Fruit fly (Drosophila melanogaster) whole organism, embryonic: ENCODE results near the gene ocn.

ENCODE experiments used
- Adf1 ChIP-seq: fragments of 200-800 bp; sonication (Bioruptor generic); IDR thresholded peaks from 2 replicates; pipeline ENCODE4 v1.3.6; 2022; ENCODE audit warnings: missing biosample characterization, missing genetic modification characterization
- Antp ChIP-seq: fragments of 200-800 bp; sonication (Bioruptor generic); optimal IDR thresholded peaks from 3 replicates; lab custom pipeline; 2016; ENCODE audit warnings: missing biosample characterization, missing genetic modification characterization
- B-H1 ChIP-seq: fragments of 200-800 bp; sonication (Bioruptor generic); IDR thresholded peaks from 3 replicates; pipeline ENCODE4 v1.3.6; 2022; ENCODE audit warnings: missing biosample characterization, missing genetic modification characterization
- Bgb ChIP-seq: fragments of 200-800 bp; sonication (Bioruptor generic); IDR thresholded peaks from 2 replicates; pipeline ENCODE4 v1.3.6; 2022; ENCODE audit warnings: missing biosample characterization, missing genetic modification characterization; ENCODE audit not compliant: partially characterized antibody
- CG10321 ChIP-seq: fragments of 200-800 bp; sonication (Bioruptor generic); IDR thresholded peaks from 2 replicates; pipeline ENCODE4 v1.3.6; 2022; ENCODE audit warnings: missing biosample characterization, missing genetic modification characterization
- CG10366 ChIP-seq: fragments of 200-800 bp; sonication (Bioruptor generic); IDR thresholded peaks from 2 replicates; pipeline ENCODE4 v1.3.6; 2022; ENCODE audit warnings: missing biosample characterization, missing genetic modification characterization
- CG10462 ChIP-seq: fragments of 200-800 bp; sonication (Bioruptor generic); optimal IDR thresholded peaks from 2 replicates; lab custom pipeline; 2016; ENCODE audit warnings: missing biosample characterization, missing genetic modification characterization
- CG13296 ChIP-seq: fragments of 200-800 bp; sonication (Bioruptor generic); optimal IDR thresholded peaks from 3 replicates; lab custom pipeline; 2018; ENCODE audit warnings: missing biosample characterization, mild to moderate bottlenecking, missing genetic modification characterization
- CG17385 ChIP-seq: fragments of 200-800 bp; sonication (Bioruptor generic); optimal IDR thresholded peaks from 3 replicates; lab custom pipeline; 2018; ENCODE audit warnings: missing biosample characterization, mild to moderate bottlenecking, missing genetic modification characterization
- CG18011 ChIP-seq: fragments of 200-800 bp; sonication (Bioruptor generic); optimal IDR thresholded peaks from 2 replicates; lab custom pipeline; 2017; ENCODE audit warnings: missing biosample characterization, missing genetic modification characterization, mild to moderate bottlenecking, moderate library complexity, missing genotype
- CG30020 ChIP-seq: fragments of 200-800 bp; optimal IDR thresholded peaks from 2 replicates; lab custom pipeline; 2019; ENCODE audit warnings: missing biosample characterization, mild to moderate bottlenecking, missing genetic modification characterization, moderate library complexity
- CG30431 ChIP-seq: fragments of 200-800 bp; sonication (Bioruptor generic); optimal IDR thresholded peaks from 2 replicates; lab custom pipeline; 2017; ENCODE audit warnings: missing biosample characterization, missing genetic modification characterization
- CG31441 ChIP-seq: fragments of 200-800 bp; sonication (Bioruptor generic); IDR thresholded peaks from 2 replicates; pipeline ENCODE4 v1.3.6; 2022; ENCODE audit warnings: missing biosample characterization, missing genetic modification characterization
- CG33557 ChIP-seq: fragments of 200-800 bp; sonication (Bioruptor generic); optimal IDR thresholded peaks from 2 replicates; lab custom pipeline; 2019; ENCODE audit warnings: missing biosample characterization, mild to moderate bottlenecking, missing genetic modification characterization, moderate library complexity
- CG34376 ChIP-seq: fragments of 200-800 bp; sonication (Bioruptor generic); optimal IDR thresholded peaks from 2 replicates; lab custom pipeline; 2018; ENCODE audit warnings: missing biosample characterization, mild to moderate bottlenecking, missing genetic modification characterization
- CG34422 ChIP-seq: fragments of 200-800 bp; sonication (Bioruptor generic); IDR thresholded peaks from 3 replicates; pipeline ENCODE4 v1.3.6; 2022; ENCODE audit warnings: missing biosample characterization, missing genetic modification characterization
- CG3726 ChIP-seq: fragments of 200-800 bp; sonication (Bioruptor generic); IDR thresholded peaks from 3 replicates; pipeline ENCODE4, ENCODE4 v1.3.6; 2022; ENCODE audit warnings: missing biosample characterization, missing genetic modification characterization
- CG4282 ChIP-seq: fragments of 200-800 bp; sonication (Bioruptor generic); optimal IDR thresholded peaks from 2 replicates; lab custom pipeline; 2016; ENCODE audit warnings: missing biosample characterization, missing genetic modification characterization
- CG43689 ChIP-seq: fragments of 200-800 bp; sonication (Bioruptor generic); IDR thresholded peaks from 2 replicates; pipeline ENCODE4 v1.3.6; 2022; ENCODE audit warnings: missing biosample characterization, missing genetic modification characterization
- CG6791 ChIP-seq: fragments of 200-800 bp; sonication (Bioruptor generic); IDR thresholded peaks from 3 replicates; pipeline ENCODE4 v1.3.6; 2022; ENCODE audit warnings: missing biosample characterization, missing genetic modification characterization; ENCODE audit not compliant: partially characterized antibody
- Chrac-16 ChIP-seq: fragments of 200-800 bp; sonication (Bioruptor generic); optimal IDR thresholded peaks from 3 replicates; lab custom pipeline; 2016; ENCODE audit warnings: missing biosample characterization, missing genetic modification characterization
- Dll ChIP-seq: fragments of 200-800 bp; sonication (Bioruptor generic); IDR thresholded peaks from 4 replicates; pipeline ENCODE4 v1.3.6; 2022; ENCODE audit warnings: missing biosample characterization, missing genetic modification characterization; ENCODE audit not compliant: partially characterized antibody
- Drgx ChIP-seq: fragments of 200-800 bp; sonication (Bioruptor generic); IDR thresholded peaks from 2 replicates; pipeline ENCODE4 v1.3.6; 2022; ENCODE audit warnings: missing biosample characterization, missing genetic modification characterization
- Eip74EF ChIP-seq, 2 experiments: fragments of 200-800 bp in 1 of 2; fragments of >200 bp in 1 of 2; sonication (Bioruptor generic) in 1 of 2; optimal IDR thresholded peaks; 2 replicates each; lab custom pipeline; 2017 to 2019; ENCODE audit warnings: missing biosample characterization in 2 of 2, missing genetic modification characterization in 2 of 2, mild to moderate bottlenecking in 1 of 2, moderate library complexity in 1 of 2
- Ets65A ChIP-seq: fragments of 200-800 bp; sonication (Bioruptor generic); peaks from one replicate; lab custom pipeline; 2016; ENCODE audit warnings: missing biosample characterization, missing genetic modification characterization
- Gsc ChIP-seq: fragments of 200-800 bp; sonication (Bioruptor generic); IDR thresholded peaks from 2 replicates; pipeline ENCODE4 v1.3.6; 2022; ENCODE audit warnings: missing biosample characterization, missing genetic modification characterization
- HmgD ChIP-seq: fragments of 200-800 bp; sonication (Bioruptor generic); optimal IDR thresholded peaks from 3 replicates; lab custom pipeline; 2016; ENCODE audit warnings: missing biosample characterization, missing genetic modification characterization
- Hmr ChIP-seq: fragments of 200-800 bp; sonication (Bioruptor generic); optimal IDR thresholded peaks from 3 replicates; lab custom pipeline; 2017; ENCODE audit warnings: mild to moderate bottlenecking, missing biosample characterization, missing genetic modification reagents, missing genetic modification characterization
- Hmx ChIP-seq: fragments of 200-800 bp; sonication (Bioruptor generic); optimal IDR thresholded peaks from 2 replicates; lab custom pipeline; 2016; ENCODE audit warnings: missing biosample characterization, missing genetic modification characterization
- Oaz ChIP-seq: fragments of 200-800 bp; sonication (Bioruptor generic); IDR thresholded peaks from 2 replicates; pipeline ENCODE4 v1.3.6; 2022; ENCODE audit warnings: missing biosample characterization, missing genetic modification characterization
- Opbp ChIP-seq: fragments of 200-800 bp; sonication (Bioruptor generic); IDR thresholded peaks from 3 replicates; pipeline ENCODE4 v1.3.6; 2022; ENCODE audit warnings: missing biosample characterization, missing genetic modification characterization; ENCODE audit not compliant: partially characterized antibody
- Vsx1 ChIP-seq: fragments of 200-800 bp; sonication (Bioruptor generic); optimal IDR thresholded peaks from 2 replicates; lab custom pipeline; 2017; ENCODE audit warnings: missing biosample characterization, mild to moderate bottlenecking, missing genetic modification characterization, missing genetic modification reagents
- abd-A ChIP-seq: fragments of 200-800 bp; sonication (Bioruptor generic); optimal IDR thresholded peaks from 3 replicates; lab custom pipeline; 2019; ENCODE audit warnings: missing biosample characterization, mild to moderate bottlenecking, missing genetic modification characterization, moderate library complexity
- ara ChIP-seq: fragments of 200-800 bp; sonication (Bioruptor generic); IDR thresholded peaks from 2 replicates; pipeline ENCODE4 v1.3.6; 2022; ENCODE audit warnings: missing biosample characterization, missing genetic modification characterization
- cato ChIP-seq: fragments of 200-800 bp; sonication (Bioruptor generic); optimal IDR thresholded peaks from 2 replicates; lab custom pipeline; 2016; ENCODE audit warnings: missing biosample characterization, missing genetic modification characterization, borderline replicate concordance
- chm ChIP-seq: fragments of 200-800 bp; sonication (Bioruptor generic); IDR thresholded peaks from 2 replicates; pipeline ENCODE4 v1.3.6; 2022; ENCODE audit warnings: missing biosample characterization, missing genetic modification characterization
- ci ChIP-seq: fragments of 200-800 bp; sonication (Bioruptor generic); IDR thresholded peaks from 3 replicates; pipeline ENCODE4 v1.3.6; 2022; ENCODE audit warnings: missing biosample characterization, missing genetic modification characterization
- cwo ChIP-seq: fragments of 200-800 bp; sonication (Bioruptor generic); optimal IDR thresholded peaks from 3 replicates; lab custom pipeline; 2017; ENCODE audit warnings: missing biosample characterization, missing genetic modification characterization, mild to moderate bottlenecking, moderate library complexity, missing genetic modification reagents
- dysf ChIP-seq: fragments of 200-800 bp; sonication (Bioruptor generic); IDR thresholded peaks from 3 replicates; pipeline ENCODE4 v1.3.6; 2022; ENCODE audit warnings: missing biosample characterization, missing genetic modification characterization
- fd3F ChIP-seq: fragments of 200-800 bp; sonication (Bioruptor generic); optimal IDR thresholded peaks from 2 replicates; lab custom pipeline; 2018; ENCODE audit warnings: missing biosample characterization, mild to moderate bottlenecking, missing genetic modification characterization, moderate library complexity
- fu2 ChIP-seq: fragments of 200-800 bp; sonication (Bioruptor generic); optimal IDR thresholded peaks from 2 replicates; lab custom pipeline; 2016; ENCODE audit warnings: missing biosample characterization, missing genetic modification characterization
- grau ChIP-seq: fragments of 200-800 bp; optimal IDR thresholded peaks from 3 replicates; lab custom pipeline; 2019; ENCODE audit warnings: missing biosample characterization, mild to moderate bottlenecking, missing genetic modification characterization, moderate library complexity
- kni ChIP-seq: fragments of 200-800 bp; sonication (Bioruptor generic); optimal IDR thresholded peaks from 3 replicates; lab custom pipeline; 2017; ENCODE audit warnings: mild to moderate bottlenecking, missing biosample characterization, missing genetic modification reagents, missing genetic modification characterization
- lola ChIP-seq, 3 experiments: fragments of >200 bp in 2 of 3; fragments of 200-800 bp in 1 of 3; sonication (Bioruptor generic) in 1 of 3; optimal IDR thresholded peaks; 2 replicates each; lab custom pipeline; 2017 to 2019; ENCODE audit warnings: missing biosample characterization in 3 of 3, missing genetic modification characterization in 3 of 3, mild to moderate bottlenecking in 1 of 3, moderate library complexity in 1 of 3
- nerfin-2 ChIP-seq: fragments of 200-800 bp; sonication (Bioruptor generic); IDR thresholded peaks from 2 replicates; pipeline ENCODE4 v1.3.6; 2022; ENCODE audit warnings: missing biosample characterization, missing genetic modification characterization; ENCODE audit not compliant: partially characterized antibody
- so ChIP-seq: fragments of 200-800 bp; sonication (Bioruptor generic); IDR thresholded peaks from 3 replicates; pipeline ENCODE4 v1.3.6; 2022; ENCODE audit warnings: missing biosample characterization, missing genetic modification characterization
- toy ChIP-seq: fragments of 200-800 bp; sonication (Bioruptor generic); IDR thresholded peaks from 2 replicates; pipeline ENCODE4 v1.3.6; 2022; ENCODE audit warnings: missing biosample characterization, missing genetic modification characterization
- wek ChIP-seq: fragments of 200-800 bp; sonication (Bioruptor generic); optimal IDR thresholded peaks from 3 replicates; lab custom pipeline; 2018; ENCODE audit warnings: missing biosample characterization, mild to moderate bottlenecking, missing genetic modification characterization, moderate library complexity
- zen ChIP-seq: fragments of 200-800 bp; sonication (Bioruptor generic); optimal IDR thresholded peaks from 3 replicates; lab custom pipeline; 2018; ENCODE audit warnings: missing biosample characterization, mild to moderate bottlenecking, missing genetic modification characterization, moderate library complexity

The ocn gene

dm6 chr3R:30060451-30061153 lies 23.1 kb upstream of the ocn start:
- TF ChIP-seq B-H1 (GFP tag; lab: Robert Waterston, UW) (no peak), nerfin-2 (peak; percentile 47; the same call in 1 of the 2 replicates), CG13296 (no peak), Eip74EF (GFP tag; optimal IDR thresholded peaks at IDR 0.05; lab: Kevin White, UChicago) (no peak), CG10462 (GFP tag; lab: Kevin White, UChicago) (no peak), Oaz (GFP tag; lab: Robert Waterston, UW) (no peak), CG43689 (GFP tag; lab: Robert Waterston, UW) (no peak), CG33557 (no peak), zen (no peak), CG17385 (GFP tag; lab: Kevin White, UChicago) (no peak), cwo (GFP tag; lab: Kevin White, UChicago) (no peak), CG3726 (GFP tag; lab: Robert Waterston, UW) (no peak), Ets65A (peak; percentile 9), dysf (GFP tag; lab: Robert Waterston, UW) (no peak), chm (no peak), lola (GFP tag; optimal IDR thresholded peaks at IDR 0.05; lab: Kevin White, UChicago) (no peak), Hmr (GFP tag; lab: Kevin White, UChicago) (no peak), CG34376 (GFP tag; lab: Kevin White, UChicago) (peak; percentile 56), CG4282 (GFP tag; lab: Kevin White, UChicago) (no peak), wek (no peak), grau (tag; lab: Kevin White, UChicago) (peak; percentile 81), CG10321 (GFP tag; lab: Robert Waterston, UW) (no peak), kni (GFP tag; lab: Kevin White, UChicago) (peak; percentile 76), abd-A (tag; lab: Kevin White, UChicago) (peak; percentile 90), Drgx (GFP tag; lab: Robert Waterston, UW) (no peak), Adf1 (no peak), Dll (GFP tag; lab: Robert Waterston, UW) (0 out of 4 replicates have a peak, but pooled peaks have one; percentile 18), CG31441 (no peak), Opbp (no peak), CG30020 (tag; lab: Kevin White, UChicago) (no peak), HmgD (GFP tag; lab: Kevin White, UChicago) (no peak), Hmx (no peak), ci (GFP tag; lab: Robert Waterston, UW) (peak; percentile 19; the same call in 1 of the 3 replicates), Bgb (GFP tag; lab: Robert Waterston, UW) (no peak), Antp (GFP tag; lab: Kevin White, UChicago) (no peak), CG34422 (GFP tag; lab: Robert Waterston, UW) (no peak), CG30431 (GFP tag; lab: Kevin White, UChicago) (no peak), Vsx1 (GFP tag; lab: Kevin White, UChicago) (peak; percentile 15), CG18011 (no peak), CG10366 (GFP tag; lab: Robert Waterston, UW) (no peak), fd3F (no peak), so (GFP tag; lab: Robert Waterston, UW) (no peak), ara (GFP tag; lab: Robert Waterston, UW) (no peak), cato (GFP tag; lab: Kevin White, UChicago) (no peak), toy (GFP tag; lab: Robert Waterston, UW) (no peak), CG6791 (GFP tag; lab: Robert Waterston, UW) (peak; percentile 64; the same call in 1 of the 3 replicates), Gsc (GFP tag; lab: Robert Waterston, UW) (no peak), Chrac-16 (no peak), fu2 (GFP tag; lab: Kevin White, UChicago) (no peak)
